Worm (Caenorhabditis elegans) whole organism, mixed stage, embryonic: ENCODE results near the gene htp-1.

Source experiments
- M03D4.4 ChIP-seq: sonication (generic microtip); optimal IDR thresholded peaks from 2 replicates; lab custom pipeline; 2017; ENCODE audit warnings: mild to moderate bottlenecking, missing genetic modification characterization, missing compliant biosample characterization
- bed-3 ChIP-seq: fragments of 200-800 bp; sonication (Bioruptor generic); optimal IDR thresholded peaks from 3 replicates; lab custom pipeline; 2018; ENCODE audit warnings: mild to moderate bottlenecking, missing genetic modification characterization, moderate library complexity, missing compliant biosample characterization
- blmp-1 ChIP-seq: fragments of 150-350 bp; optimal IDR thresholded peaks from 2 replicates; lab custom pipeline; 2014; ENCODE audit warnings: missing biosample characterization, missing genetic modification characterization
- ceh-39 ChIP-seq: fragments of 150-350 bp; optimal IDR thresholded peaks from 2 replicates; lab custom pipeline; 2014; ENCODE audit warnings: missing biosample characterization, missing genetic modification characterization
- ceh-43 ChIP-seq: fragments of 200-800 bp; sonication (Bioruptor generic); optimal IDR thresholded peaks from 2 replicates; lab custom pipeline; 2018; ENCODE audit warnings: mild to moderate bottlenecking, missing genetic modification characterization, moderate library complexity, missing compliant biosample characterization
- ceh-83 ChIP-seq: fragments of 200-800 bp; sonication (Bioruptor generic); optimal IDR thresholded peaks from 2 replicates; lab custom pipeline; 2018; ENCODE audit warnings: mild to moderate bottlenecking, missing genetic modification characterization, missing compliant biosample characterization
- ces-1 ChIP-seq: fragments of 150-350 bp; optimal IDR thresholded peaks from 2 replicates; lab custom pipeline; 2014; ENCODE audit warnings: missing biosample characterization, missing genetic modification reagents, missing genetic modification characterization
- cnd-1 ChIP-seq: fragments of 200-800 bp; sonication (Bioruptor generic); optimal IDR thresholded peaks from 2 replicates; lab custom pipeline; 2018; ENCODE audit warnings: mild to moderate bottlenecking, missing genetic modification characterization, missing compliant biosample characterization
- drap-1 ChIP-seq: fragments of 200-800 bp; sonication (Bioruptor generic); optimal IDR thresholded peaks from 3 replicates; lab custom pipeline; 2018; ENCODE audit warnings: mild to moderate bottlenecking, missing genetic modification characterization, missing compliant biosample characterization
- elt-1 ChIP-seq: sonication (generic microtip); optimal IDR thresholded peaks from 2 replicates; lab custom pipeline; 2017; ENCODE audit warnings: missing genetic modification characterization, mild to moderate bottlenecking, missing compliant biosample characterization, antibody characterized with exemption, moderate library complexity, borderline replicate concordance; ENCODE audit not compliant: insufficient read depth
- elt-3 ChIP-seq: fragments of 150-350 bp; optimal IDR thresholded peaks from 2 replicates; lab custom pipeline; 2014; ENCODE audit warnings: missing biosample characterization, missing genetic modification characterization
- flh-1 ChIP-seq: fragments of 200-800 bp; sonication (Bioruptor generic); optimal IDR thresholded peaks from 2 replicates; lab custom pipeline; 2018; ENCODE audit warnings: mild to moderate bottlenecking, missing genetic modification characterization, moderate library complexity, missing compliant biosample characterization
- ham-2 ChIP-seq: fragments of 200-800 bp; sonication (Bioruptor generic); optimal IDR thresholded peaks from 2 replicates; lab custom pipeline; 2018; ENCODE audit warnings: mild to moderate bottlenecking, missing genetic modification characterization, missing compliant biosample characterization
- hlh-1 ChIP-seq: fragments of 150-350 bp; optimal IDR thresholded peaks from 2 replicates; lab custom pipeline; 2014; ENCODE audit warnings: missing biosample characterization, missing genetic modification reagents, missing genetic modification characterization
- lin-13 ChIP-seq: fragments of 150-350 bp; optimal IDR thresholded peaks from 2 replicates; lab custom pipeline; 2014; ENCODE audit warnings: missing biosample characterization, missing genetic modification characterization
- lin-32 ChIP-seq: fragments of 200-800 bp; sonication (Bioruptor generic); optimal IDR thresholded peaks from 2 replicates; lab custom pipeline; 2018; ENCODE audit warnings: mild to moderate bottlenecking, missing genetic modification characterization, missing compliant biosample characterization
- lsy-2 ChIP-seq: fragments of 150-350 bp; optimal IDR thresholded peaks from 2 replicates; lab custom pipeline; 2014; ENCODE audit warnings: missing biosample characterization, missing genetic modification characterization
- mab-5 ChIP-seq: fragments of 150-350 bp; optimal IDR thresholded peaks from 2 replicates; lab custom pipeline; 2014; ENCODE audit warnings: missing biosample characterization, missing genetic modification characterization
- mep-1 ChIP-seq: fragments of 150-350 bp; optimal IDR thresholded peaks from 2 replicates; lab custom pipeline; 2017; ENCODE audit warnings: missing biosample characterization, missing genetic modification reagents, missing genetic modification characterization, inconsistent platforms
- mls-2 ChIP-seq: sonication (generic microtip); optimal IDR thresholded peaks from 2 replicates; lab custom pipeline; 2016; ENCODE audit warnings: mild to moderate bottlenecking, missing genetic modification characterization, moderate library complexity, missing compliant biosample characterization
- nhr-12 ChIP-seq: fragments of 150-350 bp; optimal IDR thresholded peaks from 2 replicates; lab custom pipeline; 2014; ENCODE audit warnings: missing biosample characterization, missing genetic modification characterization
- nhr-2 ChIP-seq: fragments of 150-350 bp; optimal IDR thresholded peaks from 2 replicates; lab custom pipeline; 2014; ENCODE audit warnings: missing biosample characterization, missing genetic modification characterization
- nhr-237 ChIP-seq: fragments of 150-350 bp; optimal IDR thresholded peaks from 2 replicates; lab custom pipeline; 2014; ENCODE audit warnings: missing biosample characterization, missing genetic modification characterization
- nhr-28 ChIP-seq: fragments of 150-350 bp; optimal IDR thresholded peaks from 2 replicates; lab custom pipeline; 2014; ENCODE audit warnings: missing biosample characterization, missing genetic modification characterization
- nhr-76 ChIP-seq: sonication (generic microtip); optimal IDR thresholded peaks from 2 replicates; lab custom pipeline; 2017; ENCODE audit warnings: missing biosample characterization, missing genetic modification characterization
- pha-4 ChIP-seq: fragments of 150-350 bp; optimal IDR thresholded peaks from 2 replicates; lab custom pipeline; 2018; ENCODE audit warnings: missing biosample characterization, missing genetic modification reagents, missing genetic modification characterization
- sem-2 ChIP-seq: fragments of 200-800 bp; sonication (Bioruptor generic); optimal IDR thresholded peaks from 2 replicates; lab custom pipeline; 2018; ENCODE audit warnings: mild to moderate bottlenecking, missing genetic modification characterization, missing compliant biosample characterization
- snpc-4 ChIP-seq: fragments of 150-350 bp; optimal IDR thresholded peaks from 2 replicates; lab custom pipeline; 2014; ENCODE audit warnings: missing biosample characterization, missing genetic modification characterization
- sptf-1 ChIP-seq: sonication (generic microtip); optimal IDR thresholded peaks from 2 replicates; lab custom pipeline; 2017; ENCODE audit warnings: mild to moderate bottlenecking, missing genetic modification characterization, moderate library complexity, missing compliant biosample characterization
- tbx-8 ChIP-seq: fragments of 200-800 bp; sonication (Bioruptor generic); optimal IDR thresholded peaks from 2 replicates; lab custom pipeline; 2018; ENCODE audit warnings: mild to moderate bottlenecking, missing genetic modification characterization, moderate library complexity, missing compliant biosample characterization
- unc-120 ChIP-seq: sonication (generic microtip); optimal IDR thresholded peaks from 2 replicates; lab custom pipeline; 2017; ENCODE audit warnings: missing genetic modification characterization, missing compliant biosample characterization; ENCODE audit not compliant: poor library complexity, severe bottlenecking
- unc-39 ChIP-seq: fragments of 150-350 bp; optimal IDR thresholded peaks from 2 replicates; lab custom pipeline; 2014; ENCODE audit warnings: missing biosample characterization, missing genetic modification characterization
- unc-62 ChIP-seq: fragments of 150-350 bp; optimal IDR thresholded peaks from 2 replicates; lab custom pipeline; 2014; ENCODE audit warnings: missing biosample characterization, missing genetic modification reagents, missing genetic modification characterization
- zip-8 ChIP-seq: fragments of 150-350 bp; optimal IDR thresholded peaks from 2 replicates; lab custom pipeline; 2014; ENCODE audit warnings: missing biosample characterization, missing genetic modification characterization
- ztf-11 ChIP-seq: fragments of 150-350 bp; optimal IDR thresholded peaks from 2 replicates; lab custom pipeline; 2014; ENCODE audit warnings: missing biosample characterization, missing genetic modification characterization

htp-1 gene

ce11 chrIV:5380140-5380539 is 11.2 kb downstream of the htp-1 start:
- TF ChIP-seq ceh-43, result no peak
- TF ChIP-seq ceh-39 (tag; lab: Kevin White, UChicago), result no peak
- no peak for TF ChIP-seq ces-1
- TF ChIP-seq mab-5 (tag; lab: Kevin White, UChicago), result no peak
- no peak for TF ChIP-seq nhr-76
- no peak for TF ChIP-seq ceh-83 (GFP tag; lab: Kevin White, UChicago)
- no peak for TF ChIP-seq ham-2 (GFP tag; lab: Kevin White, UChicago)
- TF ChIP-seq hlh-1 (tag; lab: Kevin White, UChicago), result no peak
- no peak for TF ChIP-seq lin-13
- TF ChIP-seq zip-8 (tag; lab: Kevin White, UChicago), result no peak
- TF ChIP-seq lin-32 (GFP tag; lab: Kevin White, UChicago), result no peak
- TF ChIP-seq sptf-1 (tag; lab: Kevin White, UChicago), result no peak
- TF ChIP-seq blmp-1, result no peak
- TF ChIP-seq unc-62 (GFP tag; lab: Kevin White, UChicago), result no peak
- TF ChIP-seq mep-1 (tag; lab: Kevin White, UChicago), result no peak
- TF ChIP-seq drap-1 (GFP tag; lab: Kevin White, UChicago), result no peak

ce11 chrIV:5377062-5377461 is 14.3 kb downstream of the htp-1 start, which contains the start of gene elo-5:
Gene elo-5 (minus strand): TSS chrIV:5377117.
- TF ChIP-seq unc-62 (GFP tag; lab: Kevin White, UChicago), result no peak
- no peak for TF ChIP-seq ceh-43
- TF ChIP-seq cnd-1 (tag; lab: Kevin White, UChicago), result no peak
- TF ChIP-seq, all 35 proteins: peak for 0

ce11 chrIV:5374946-5375345 is 16.4 kb downstream of the htp-1 start:
- TF ChIP-seq elt-3 (tag; lab: Kevin White, UChicago) (no peak), mab-5 (tag; lab: Kevin White, UChicago) (no peak), lsy-2 (tag; lab: Kevin White, UChicago) (no peak), pha-4 (tag; lab: Kevin White, UChicago) (no peak), snpc-4 (tag; lab: Kevin White, UChicago) (no peak), M03D4.4 (tag; lab: Kevin White, UChicago) (no peak), sem-2 (GFP tag; lab: Kevin White, UChicago) (no peak), lin-32 (GFP tag; lab: Kevin White, UChicago) (no peak), ham-2 (GFP tag; lab: Kevin White, UChicago) (no peak), sptf-1 (tag; lab: Kevin White, UChicago) (no peak), unc-120 (tag; lab: Kevin White, UChicago) (no peak), nhr-12 (tag; lab: Kevin White, UChicago) (no peak), ztf-11 (tag; lab: Kevin White, UChicago) (no peak), nhr-2 (no peak), bed-3 (GFP tag; lab: Kevin White, UChicago) (no peak)

ce11 chrIV:5374321-5374720 is 17.0 kb downstream of the htp-1 start:
- no peak for TF ChIP-seq cnd-1 (tag; lab: Kevin White, UChicago)
- no peak for TF ChIP-seq unc-39
- no peak for TF ChIP-seq nhr-76

ce11 chrIV:5370914-5371313 is 20.4 kb downstream of the htp-1 start:
- TF ChIP-seq mep-1 (tag; lab: Kevin White, UChicago) (peak; percentile 68), unc-39 (no peak), ceh-43 (peak; percentile 0), ham-2 (GFP tag; lab: Kevin White, UChicago) (no peak), elt-1 (tag; lab: Kevin White, UChicago) (no peak), mls-2 (no peak), hlh-1 (tag; lab: Kevin White, UChicago) (no peak), nhr-237 (tag; lab: Kevin White, UChicago) (peak; percentile 65), lin-13 (no peak), zip-8 (tag; lab: Kevin White, UChicago) (no peak), ceh-39 (tag; lab: Kevin White, UChicago) (peak; percentile 6), elt-3 (tag; lab: Kevin White, UChicago) (no peak), lsy-2 (tag; lab: Kevin White, UChicago) (peak; percentile 54), nhr-2 (no peak), nhr-12 (tag; lab: Kevin White, UChicago) (no peak), ceh-83 (GFP tag; lab: Kevin White, UChicago) (no peak), sptf-1 (tag; lab: Kevin White, UChicago) (peak; percentile 71), flh-1 (no peak), nhr-76 (no peak), blmp-1 (no peak), lin-32 (GFP tag; lab: Kevin White, UChicago) (no peak), ces-1 (peak; percentile 20), sem-2 (GFP tag; lab: Kevin White, UChicago) (no peak), tbx-8 (GFP tag; lab: Kevin White, UChicago) (no peak), cnd-1 (tag; lab: Kevin White, UChicago) (no peak), nhr-28 (tag; lab: Kevin White, UChicago) (no peak), M03D4.4 (tag; lab: Kevin White, UChicago) (peak; percentile 79), mab-5 (tag; lab: Kevin White, UChicago) (no peak), pha-4 (tag; lab: Kevin White, UChicago) (no peak), ztf-11 (tag; lab: Kevin White, UChicago) (no peak), unc-62 (GFP tag; lab: Kevin White, UChicago) (no peak), snpc-4 (tag; lab: Kevin White, UChicago) (no peak), unc-120 (tag; lab: Kevin White, UChicago) (peak; percentile 43), bed-3 (GFP tag; lab: Kevin White, UChicago) (no peak), drap-1 (GFP tag; lab: Kevin White, UChicago) (no peak)
